Fruit fly (Drosophila melanogaster) S2 (cell line): Measurements from ENCODE around the gene CG11596.

Experiments used
- CG8478 ChIP-seq: fragments of >200 bp; optimal IDR thresholded peaks from 2 replicates; lab custom pipeline; 2018
- CTCF ChIP-seq, 2 experiments: fragments of >200 bp; optimal IDR thresholded peaks; 2 replicates each; lab custom pipeline; 2018

CG11596 gene

dm6 chrX:1909533-1909932 lies 17.9 kb upstream of the CG11596 start:
- TF ChIP-seq CG8478 (lab: Kevin White, UChicago) (no peak), CTCF (optimal IDR thresholded peaks at IDR 0.05; lab: Kevin White, UChicago) (no peak)

dm6 chrX:1922765-1923501 lies 4.5 kb upstream of the CG11596 start, which contains the start of the genes eIF2Bepsilon and Ocrl:
TSS of gene eIF2Bepsilon (minus strand) at chrX:1922874.
TSS of gene Ocrl (plus strand) at chrX:1922981.
- TF ChIP-seq CG8478 (lab: Kevin White, UChicago) (no peak), CTCF (optimal IDR thresholded peaks at IDR 0.05; lab: Kevin White, UChicago) (peak; percentile 46 to 53)

DNA sequence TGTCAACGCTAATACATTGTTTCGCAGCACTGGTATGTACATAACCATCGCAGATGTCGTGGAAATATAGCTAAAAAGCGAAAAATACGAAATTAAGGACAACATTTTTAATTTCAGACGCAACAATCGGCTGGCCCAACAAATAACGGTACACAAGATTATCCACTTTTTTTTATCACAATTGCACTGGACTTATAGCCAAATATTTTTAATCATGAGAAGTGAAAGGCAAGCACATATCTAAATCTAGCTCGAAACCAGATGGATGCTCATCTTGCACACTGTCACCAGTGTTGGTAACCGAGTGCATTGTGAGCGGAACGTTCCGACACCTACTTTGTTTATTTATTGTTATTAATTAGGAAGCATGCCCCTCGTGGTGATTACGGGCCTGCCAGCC lies 12.5 kb downstream of the CG11596 start, which contains the start of the genes CG3857 and CG3587:
CG3857 (minus strand) TSS at position 21 of the 400 bp plus-strand sequence.
CG3587 (plus strand) TSS at position 288 of the 400 bp plus-strand sequence.
- TF ChIP-seq CTCF (optimal IDR thresholded peaks at IDR 0.05; lab: Kevin White, UChicago) (peak in 1 of 2 experiments; percentile 38), CG8478 (lab: Kevin White, UChicago) (no peak)

DNA sequence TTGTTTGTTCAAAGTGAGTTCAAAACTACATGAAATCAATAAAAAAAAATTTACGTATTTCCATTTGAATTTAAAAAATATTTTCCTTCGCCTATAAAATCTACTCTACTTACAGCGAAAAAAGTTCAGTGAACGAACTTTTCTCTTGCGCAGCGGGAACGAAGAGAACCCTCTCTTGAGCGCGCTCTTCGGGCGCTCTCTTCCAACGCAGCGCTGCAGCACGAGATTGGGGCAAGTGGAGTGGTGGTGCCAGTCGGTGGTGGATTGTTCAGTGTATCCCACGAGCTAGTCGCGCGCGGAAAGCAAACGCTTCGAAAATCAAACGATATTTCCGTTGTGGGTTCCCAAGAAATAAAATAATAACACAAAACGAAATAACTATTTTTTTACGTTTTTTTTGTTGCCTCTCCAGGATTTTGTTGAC lies 14.2 kb downstream of the CG11596 start, which contains the start of gene Hr4:
Hr4 (plus strand) TSS at position 272 of the 424 bp plus-strand sequence.
- TF ChIP-seq CTCF (optimal IDR thresholded peaks at IDR 0.05; lab: Kevin White, UChicago) (no peak), CG8478 (lab: Kevin White, UChicago) (no peak)

- no peak for TF ChIP-seq CTCF (optimal IDR thresholded peaks at IDR 0.05; lab: Kevin White, UChicago)
- TF ChIP-seq CG8478 (lab: Kevin White, UChicago) = no peak
Measured at dm6 chrX:1943337-1944244, 16.1 kb downstream of the CG11596 start.

- TF ChIP-seq CTCF (optimal IDR thresholded peaks at IDR 0.05; lab: Kevin White, UChicago) (no peak), CG8478 (lab: Kevin White, UChicago) (no peak)
Measured at dm6 chrX:1944245-1945114, 17.0 kb downstream of the CG11596 start.

dm6 chrX:1945241-1945640 lies 17.8 kb downstream of the CG11596 start:
- TF ChIP-seq CTCF (optimal IDR thresholded peaks at IDR 0.05; lab: Kevin White, UChicago) = no peak
- TF ChIP-seq CG8478 (lab: Kevin White, UChicago) = no peak

- TF ChIP-seq CG8478 (lab: Kevin White, UChicago) (no peak), CTCF (optimal IDR thresholded peaks at IDR 0.05; lab: Kevin White, UChicago) (no peak)
Measured at dm6 chrX:1947178-1947872, 19.8 kb downstream of the CG11596 start.

DNA sequence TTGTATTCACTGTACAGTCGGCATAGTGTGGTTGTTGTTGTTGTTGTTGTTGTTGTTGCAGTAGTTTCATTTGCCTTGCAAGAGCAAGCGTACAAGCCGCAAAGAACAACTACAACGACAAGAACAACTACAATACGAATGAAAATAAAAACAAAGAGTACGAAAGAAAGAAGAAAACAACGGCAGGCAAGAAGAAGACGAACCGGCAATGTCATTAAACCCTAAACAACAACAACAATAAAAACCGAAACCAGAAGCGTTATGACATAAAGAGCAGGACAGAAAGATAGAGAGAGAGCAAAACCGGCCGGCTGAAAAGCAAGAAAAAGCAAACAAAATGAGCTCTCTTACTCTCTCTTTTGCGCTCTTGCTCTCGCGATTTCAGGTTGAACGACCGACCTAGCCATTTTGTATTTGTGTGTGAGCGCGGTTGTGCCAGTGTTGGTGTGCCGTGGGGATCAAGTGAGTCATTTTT lies 20.5 kb downstream of the CG11596 start:
- TF ChIP-seq CG8478 (lab: Kevin White, UChicago) (no peak), CTCF (optimal IDR thresholded peaks at IDR 0.05; lab: Kevin White, UChicago) (no peak)

- TF ChIP-seq CTCF (optimal IDR thresholded peaks at IDR 0.05; lab: Kevin White, UChicago) = no peak
Measured at dm6 chrX:1948508-1949065, 21.1 kb downstream of the CG11596 start.

DNA sequence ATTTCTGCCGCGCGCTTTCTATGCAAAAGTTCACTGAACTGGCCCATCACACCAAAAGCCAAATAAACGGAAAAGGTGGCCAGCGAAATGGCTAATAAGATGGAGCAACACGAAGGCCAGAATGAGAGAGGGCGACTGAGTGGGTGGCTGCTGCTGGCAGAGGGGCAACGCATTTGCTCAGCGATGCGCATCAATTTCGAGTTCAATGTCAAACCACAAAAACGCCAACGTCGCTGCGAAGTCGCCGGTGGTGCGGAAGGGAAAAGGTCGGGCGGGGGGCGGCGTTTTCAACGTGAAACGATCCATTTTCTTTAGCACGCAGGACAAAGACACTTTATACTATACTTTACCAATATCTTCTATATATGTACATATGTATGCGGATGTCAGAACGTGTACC lies 22.1 kb downstream of the CG11596 start:
- TF ChIP-seq CTCF (optimal IDR thresholded peaks at IDR 0.05; lab: Kevin White, UChicago) (no peak), CG8478 (lab: Kevin White, UChicago) (no peak)

DNA sequence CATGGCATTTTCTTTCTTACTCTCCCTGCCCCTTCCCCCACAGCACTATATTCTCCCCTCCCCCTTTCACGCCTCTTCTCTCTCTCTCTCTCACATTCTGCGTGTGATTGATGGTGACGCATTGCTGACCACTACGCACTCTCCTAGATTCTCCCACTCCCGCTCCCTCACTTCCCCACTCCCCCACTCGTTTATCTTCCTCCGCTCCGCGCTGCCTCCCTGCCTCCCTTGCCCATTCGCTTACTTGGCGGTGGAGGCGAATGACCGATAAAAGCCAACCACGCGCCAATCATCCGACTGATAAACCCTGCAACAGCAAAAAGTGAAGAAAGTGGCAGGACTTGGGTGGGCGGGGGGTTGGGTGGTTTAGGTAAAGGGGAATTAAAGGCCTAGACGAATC lies 22.8 kb downstream of the CG11596 start:
- TF ChIP-seq CG8478 (lab: Kevin White, UChicago) (no peak), CTCF (optimal IDR thresholded peaks at IDR 0.05; lab: Kevin White, UChicago) (no peak)
